Worm (Caenorhabditis elegans): ENCODE measurements around the gene pgap-3.

pgap-3 gene

DNA sequence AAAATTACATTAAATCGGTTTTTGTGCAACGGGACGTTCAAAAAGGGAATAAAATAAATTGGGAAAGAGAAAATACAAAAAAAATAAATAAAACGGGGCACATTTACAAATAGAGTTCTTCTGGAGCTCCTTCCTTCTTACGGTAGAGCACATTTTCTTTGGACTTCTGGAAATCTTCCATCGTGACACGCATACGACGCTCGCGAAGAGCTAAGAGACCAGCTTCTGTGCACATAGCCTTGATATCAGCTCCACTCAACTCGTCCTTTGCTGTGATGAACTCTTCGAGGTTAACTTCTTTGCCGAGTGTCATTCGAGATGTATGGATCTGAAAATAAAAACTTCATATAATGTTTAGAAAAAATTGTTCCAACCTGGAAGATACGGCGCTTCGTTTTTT, 31.6 kb downstream of the pgap-3 start:
- no peak for TF ChIP-seq che-1 (tag; optimal IDR thresholded peaks at IDR 0.05)
- TF ChIP-seq ref-2 (tag; optimal IDR thresholded peaks at IDR 0.05), result no peak
- no peak for TF ChIP-seq hlh-30 (tag; optimal IDR thresholded peaks at IDR 0.05; ENCODE audit: insufficient read depth)
- TF ChIP-seq unc-55 (GFP tag; optimal IDR thresholded peaks at IDR 0.05), result no peak
- TF ChIP-seq gmeb-2 (tag; optimal IDR thresholded peaks at IDR 0.05), result no peak
- TF ChIP-seq dve-1 (tag; optimal IDR thresholded peaks at IDR 0.05), result no peak
- TF ChIP-seq pqm-1 (tag; optimal IDR thresholded peaks at IDR 0.05), result no peak
- no peak for TF ChIP-seq pat-9 (tag; optimal IDR thresholded peaks at IDR 0.05)
- no peak for TF ChIP-seq tbx-7 (tag; optimal IDR thresholded peaks at IDR 0.05)
- no peak for TF ChIP-seq unc-3 (GFP tag; conservative IDR thresholded peaks at IDR 0.05)
- TF ChIP-seq unc-3 (tag; optimal IDR thresholded peaks at IDR 0.05), result no peak
- no peak for TF ChIP-seq sox-4 (tag; optimal IDR thresholded peaks at IDR 0.05)

DNA sequence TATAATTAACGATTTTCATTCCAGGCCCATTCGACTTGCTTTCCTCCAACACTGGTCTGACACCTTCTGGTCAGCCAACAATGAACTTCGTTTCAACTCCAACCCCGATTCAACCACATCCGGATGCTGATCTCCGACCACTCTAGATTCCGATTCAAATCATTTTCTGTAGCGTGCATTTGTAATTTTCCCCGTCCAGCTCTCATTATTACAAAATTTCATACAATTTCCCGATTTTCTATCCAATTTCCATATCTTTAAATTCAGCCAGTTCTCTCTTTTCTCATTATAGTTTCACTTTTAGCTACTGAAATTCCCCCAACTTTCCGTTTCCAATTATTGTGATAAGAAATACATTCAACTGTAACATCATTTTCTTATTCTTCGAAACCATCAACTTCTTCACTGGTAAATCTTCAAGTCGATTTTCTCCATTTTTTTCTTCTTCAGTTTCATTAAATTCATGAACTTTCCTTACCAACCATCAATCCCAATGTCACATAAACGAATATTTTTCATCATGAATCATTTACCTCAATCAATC, 32.1 kb downstream of the pgap-3 start:
- TF ChIP-seq ref-2 (tag; optimal IDR thresholded peaks at IDR 0.05) (no peak), ama-1 (optimal IDR thresholded peaks at IDR 0.05) (no peak), ahr-1 (tag; optimal IDR thresholded peaks at IDR 0.05) (no peak)

DNA sequence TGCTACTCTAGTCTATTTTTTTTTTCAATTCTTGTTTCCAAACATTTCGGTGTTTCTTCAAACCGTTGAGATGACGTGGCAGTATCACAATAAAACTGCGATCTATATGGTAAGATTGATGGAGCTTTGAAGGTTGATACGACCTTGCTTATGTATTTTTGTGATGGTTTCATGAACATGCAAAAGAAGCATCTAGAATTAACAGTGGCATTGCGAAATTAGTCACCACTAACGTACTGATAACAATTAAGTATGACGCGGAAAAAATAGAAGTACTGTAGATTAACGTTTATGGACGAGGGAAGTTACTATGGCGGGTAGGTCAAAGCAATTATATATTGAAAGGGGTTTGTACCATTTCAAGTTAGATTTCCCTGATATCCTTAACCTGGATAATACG, 35.3 kb downstream of the pgap-3 start:
- no peak for TF ChIP-seq ceh-45 (GFP tag; IDR thresholded peaks at IDR 0.05)
- no peak for TF ChIP-seq ceh-9 (tag; optimal IDR thresholded peaks at IDR 0.05)
- TF ChIP-seq unc-3 (GFP tag; conservative IDR thresholded peaks at IDR 0.05), result no peak
- TF ChIP-seq unc-3 (tag; optimal IDR thresholded peaks at IDR 0.05), result no peak
- TF ChIP-seq pqm-1 (tag; optimal IDR thresholded peaks at IDR 0.05), result no peak
- no peak for TF ChIP-seq hlh-6 (tag; optimal IDR thresholded peaks at IDR 0.05)
- TF ChIP-seq pat-9 (tag; optimal IDR thresholded peaks at IDR 0.05), result no peak
- TF ChIP-seq fkh-10 (GFP tag; optimal IDR thresholded peaks at IDR 0.05), result no peak
- no peak for TF ChIP-seq che-1 (tag; optimal IDR thresholded peaks at IDR 0.05)
- no peak for TF ChIP-seq Y22D7AL.16 (tag; optimal IDR thresholded peaks at IDR 0.05)
- TF ChIP-seq lin-11 (tag; optimal IDR thresholded peaks at IDR 0.05), result no peak
- no peak for TF ChIP-seq tbx-7 (tag; optimal IDR thresholded peaks at IDR 0.05)

DNA sequence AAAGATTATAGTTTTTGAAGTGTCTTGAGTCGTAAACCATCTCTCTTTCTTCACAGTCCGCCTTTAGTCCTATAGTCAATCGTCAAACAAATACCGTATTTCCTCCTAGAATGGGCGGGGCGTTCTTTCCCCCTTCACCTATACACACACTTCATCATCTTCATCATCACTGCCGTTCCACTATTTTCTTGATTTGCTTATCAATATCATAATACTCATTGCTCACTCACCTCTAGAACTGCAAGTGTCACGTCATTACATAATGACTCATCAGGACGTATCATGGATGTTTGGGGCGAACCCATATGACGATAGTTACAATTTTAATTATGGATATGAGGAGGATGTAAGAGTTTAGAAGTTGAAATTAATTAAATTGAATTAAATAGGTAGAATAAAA, 37.1 kb downstream of the pgap-3 start:
- TF ChIP-seq pat-9 (tag; optimal IDR thresholded peaks at IDR 0.05) (no peak), ceh-22 (tag; optimal IDR thresholded peaks at IDR 0.05) (no peak), ceh-6 (GFP tag; optimal IDR thresholded peaks at IDR 0.05) (no peak), pros-1 (tag; optimal IDR thresholded peaks at IDR 0.05) (no peak), unc-3 (GFP tag; conservative IDR thresholded peaks at IDR 0.05) (no peak), unc-3 (tag; optimal IDR thresholded peaks at IDR 0.05) (no peak), ets-4 (tag; optimal IDR thresholded peaks at IDR 0.05) (no peak), fkh-10 (GFP tag; optimal IDR thresholded peaks at IDR 0.05) (no peak), hlh-13 (GFP tag; optimal IDR thresholded peaks at IDR 0.05) (no peak), sdc-2 (tag; optimal IDR thresholded peaks at IDR 0.05) (no peak), Y22D7AL.16 (tag; optimal IDR thresholded peaks at IDR 0.05) (no peak)

DNA sequence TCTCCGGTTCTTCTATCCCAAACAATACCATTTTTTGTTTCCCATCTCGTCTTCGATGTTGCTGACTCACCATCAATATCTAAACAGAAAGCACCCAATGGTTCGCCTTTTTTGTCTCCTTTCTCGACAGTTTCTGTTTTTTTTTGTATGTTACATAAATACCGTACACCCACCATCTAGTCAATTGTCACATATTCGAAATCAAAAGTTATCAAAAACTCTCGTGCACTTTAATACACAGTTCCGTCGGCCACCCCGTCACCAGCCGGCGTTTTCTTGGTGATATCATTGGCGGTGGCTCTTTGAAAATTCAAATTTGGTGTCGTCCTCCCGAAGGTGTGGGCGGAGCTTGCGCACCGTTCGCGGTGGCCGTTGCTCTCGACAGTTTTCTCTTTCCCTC, 39.8 kb downstream of the pgap-3 start:
- TF ChIP-seq hlh-6 (tag; optimal IDR thresholded peaks at IDR 0.05) (no peak), ref-2 (tag; optimal IDR thresholded peaks at IDR 0.05) (no peak), F13H6.1 (tag; optimal IDR thresholded peaks at IDR 0.05) (no peak), dmd-4 (tag; optimal IDR thresholded peaks at IDR 0.05; ENCODE audit: borderline replicate concordance) (no peak), dve-1 (tag; optimal IDR thresholded peaks at IDR 0.05) (no peak), ceh-18 (tag; optimal IDR thresholded peaks at IDR 0.05) (no peak), elt-4 (tag; optimal IDR thresholded peaks at IDR 0.05) (no peak), ceh-30 (tag; optimal IDR thresholded peaks at IDR 0.05) (no peak), mec-3 (tag; optimal IDR thresholded peaks at IDR 0.05; ENCODE audit: borderline replicate concordance) (no peak), ceh-22 (tag; optimal IDR thresholded peaks at IDR 0.05) (no peak), pqm-1 (tag; optimal IDR thresholded peaks at IDR 0.05) (no peak), hlh-8 (tag; optimal IDR thresholded peaks at IDR 0.05) (no peak), ceh-31 (tag; optimal IDR thresholded peaks at IDR 0.05) (no peak), tbx-7 (tag; optimal IDR thresholded peaks at IDR 0.05) (no peak), pax-1 (tag; optimal IDR thresholded peaks at IDR 0.05) (no peak), ceh-6 (GFP tag; optimal IDR thresholded peaks at IDR 0.05) (no peak), lim-6 (tag; optimal IDR thresholded peaks at IDR 0.05) (no peak), nfya-1 (tag; optimal IDR thresholded peaks at IDR 0.05) (no peak)
